Worm (Caenorhabditis elegans) whole organism, midembryonic: Measurements from ENCODE around the gene F08F3.10.

Experiments
- T22C8.4 ChIP-seq: fragments of 200-800 bp; sonication (Bioruptor generic); IDR thresholded peaks from 2 replicates; pipeline ENCODE4 v1.3.6; 2022; ENCODE audit warnings: missing genetic modification characterization, missing compliant biosample characterization
- cog-1 ChIP-seq: sonication (generic microtip); optimal IDR thresholded peaks from 2 replicates; lab custom pipeline; 2016; ENCODE audit warnings: missing genetic modification characterization, missing compliant biosample characterization
- flt-1 ChIP-seq: fragments of 200-800 bp; sonication (Bioruptor generic); IDR thresholded peaks from 2 replicates; pipeline ENCODE4 v1.3.6; 2022; ENCODE audit warnings: missing genetic modification characterization, missing compliant biosample characterization
- klf-2 ChIP-seq: fragments of 200-800 bp; sonication (Bioruptor generic); conservative IDR thresholded peaks from 2 replicates; pipeline ENCODE4 v1.3.6; 2022; ENCODE audit warnings: missing genetic modification reagents, missing genetic modification characterization, missing compliant biosample characterization
- med-1 ChIP-seq: sonication (generic microtip); optimal IDR thresholded peaks from 2 replicates; lab custom pipeline; 2017; ENCODE audit warnings: missing genetic modification characterization, mild to moderate bottlenecking, missing compliant biosample characterization, antibody characterized with exemption, missing genetic modification reagents; ENCODE audit not compliant: insufficient read depth
- ref-1 ChIP-seq: fragments of 200-800 bp; sonication (Bioruptor generic); conservative IDR thresholded peaks from 2 replicates; pipeline ENCODE4 v1.3.6; 2022; ENCODE audit warnings: missing genetic modification reagents, missing genetic modification characterization, missing compliant biosample characterization
- tab-1 ChIP-seq: fragments of 200-800 bp; sonication (Bioruptor generic); IDR thresholded peaks from 2 replicates; pipeline ENCODE4 v1.3.6; 2022; ENCODE audit warnings: missing genetic modification characterization, missing compliant biosample characterization
- ztf-23 ChIP-seq: fragments of 200-800 bp; sonication (Bioruptor generic); IDR thresholded peaks from 2 replicates; pipeline ENCODE4 v1.3.6; 2022; ENCODE audit warnings: missing genetic modification reagents, missing genetic modification characterization, missing compliant biosample characterization
- ztf-29 ChIP-seq: fragments of 200-800 bp; sonication (Bioruptor generic); IDR thresholded peaks from 2 replicates; pipeline ENCODE4 v1.3.6; 2022; ENCODE audit warnings: missing genetic modification reagents, missing genetic modification characterization, missing compliant biosample characterization

Gene F08F3.10

DNA sequence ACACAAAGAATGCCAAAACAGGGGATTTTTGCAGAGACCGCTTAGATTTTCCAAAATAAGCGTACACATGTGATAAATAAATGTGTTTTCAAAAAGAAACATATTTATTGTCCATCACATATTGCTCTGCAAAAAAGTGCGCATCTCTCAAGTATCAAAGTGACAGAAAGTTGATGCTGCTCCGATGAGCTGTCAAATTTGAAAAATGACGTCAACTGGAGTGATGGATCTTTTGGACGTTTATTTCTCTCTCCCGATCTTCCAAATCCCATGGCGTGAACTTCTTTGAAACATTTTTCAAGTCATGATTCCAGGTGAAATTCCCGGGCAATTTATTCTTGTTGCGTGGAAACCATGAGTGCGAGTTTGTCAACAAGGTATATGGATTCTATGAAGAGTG lies 4.2 kb upstream of the F08F3.10 start:
- TF ChIP-seq ref-1 (GFP tag; lab: Robert Waterston, UW) (no peak), cog-1 (tag; lab: Kevin White, UChicago) (no peak), med-1 (GFP tag; lab: Kevin White, UChicago) (no peak), tab-1 (GFP tag; lab: Robert Waterston, UW) (no peak), flt-1 (GFP tag; lab: Robert Waterston, UW) (no peak), T22C8.4 (GFP tag; lab: Robert Waterston, UW) (no peak), klf-2 (no peak), ztf-23 (GFP tag; lab: Robert Waterston, UW) (no peak), ztf-29 (GFP tag; lab: Robert Waterston, UW) (no peak)

DNA sequence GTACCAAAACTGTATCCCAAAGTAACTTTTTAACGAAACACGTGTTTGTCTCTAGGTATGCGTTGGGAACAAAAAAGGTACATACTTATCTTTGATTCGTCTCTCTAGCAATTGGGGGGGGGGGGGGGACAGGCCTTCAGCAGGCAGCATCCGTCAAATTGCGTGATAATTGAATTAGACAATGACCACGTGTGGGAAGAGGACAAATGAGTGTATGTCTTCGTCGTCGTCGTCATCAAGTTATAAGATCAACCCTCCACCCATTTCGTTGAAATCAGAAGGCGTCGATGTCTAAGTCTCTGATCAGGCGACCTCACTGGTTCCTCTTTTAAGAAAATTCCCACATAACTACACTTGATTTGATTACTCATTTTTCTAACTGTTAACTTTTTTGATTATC lies 2.5 kb upstream of the F08F3.10 start, which contains the start of gene F08F3.4:
TSS of gene F08F3.4 (plus strand) at position 277 of the 400 bp plus-strand sequence.
- TF ChIP-seq med-1 (GFP tag; lab: Kevin White, UChicago): no peak
- no peak for TF ChIP-seq ztf-23 (GFP tag; lab: Robert Waterston, UW)
- no peak for TF ChIP-seq klf-2
- no peak for TF ChIP-seq T22C8.4 (GFP tag; lab: Robert Waterston, UW)
- no peak for TF ChIP-seq ref-1 (GFP tag; lab: Robert Waterston, UW)
- no peak for TF ChIP-seq flt-1 (GFP tag; lab: Robert Waterston, UW)
- TF ChIP-seq cog-1 (tag; lab: Kevin White, UChicago): no peak
- TF ChIP-seq tab-1 (GFP tag; lab: Robert Waterston, UW): no peak
- TF ChIP-seq ztf-29 (GFP tag; lab: Robert Waterston, UW): no peak

DNA sequence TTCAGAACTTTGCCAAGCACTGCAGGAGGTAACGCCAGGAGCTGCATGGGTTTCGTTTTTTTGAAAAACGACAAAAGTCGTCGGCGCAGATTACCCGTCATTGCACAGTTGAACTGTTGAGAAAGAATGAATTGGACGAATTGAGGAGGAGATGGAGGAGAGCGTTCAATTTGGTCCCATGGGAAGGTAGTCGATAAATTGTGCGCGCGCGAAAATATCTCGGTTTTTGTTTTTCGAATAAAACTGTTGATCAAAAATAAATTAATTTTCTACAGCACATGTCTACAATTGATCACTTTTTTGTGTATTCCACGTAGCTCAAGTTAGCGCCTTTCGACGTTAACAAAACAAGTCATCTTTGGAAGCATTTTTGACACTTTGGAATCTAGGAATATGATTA lies 6.8 kb downstream of the F08F3.10 start, which contains the start of gene F08F3.6:
TSS of gene F08F3.6 (minus strand) at position 153 of the 400 bp plus-strand sequence.
- TF ChIP-seq med-1 (GFP tag; lab: Kevin White, UChicago): no peak
- TF ChIP-seq ref-1 (GFP tag; lab: Robert Waterston, UW): no peak

DNA sequence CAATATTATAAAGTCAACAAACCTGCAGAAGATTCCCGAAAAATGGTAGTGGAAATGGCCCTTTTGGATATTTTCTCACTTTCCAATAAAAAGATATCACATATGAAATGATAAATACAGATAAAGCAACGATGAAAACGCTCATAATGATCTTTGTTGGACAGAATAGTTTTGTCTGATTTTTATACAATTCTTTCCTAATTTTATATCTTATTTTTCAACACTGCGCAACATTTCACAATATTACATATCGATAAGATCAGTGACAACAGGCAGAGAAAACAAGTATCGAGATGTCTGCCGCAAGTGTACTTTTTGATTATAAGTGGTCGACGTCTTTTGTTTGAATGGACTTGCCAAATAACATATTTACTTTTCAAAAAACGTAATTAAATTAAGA lies 10.0 kb downstream of the F08F3.10 start, which contains the start of gene cyp-14A5:
TSS of gene cyp-14A5 (minus strand) at position 163 of the 400 bp plus-strand sequence.
- TF ChIP-seq tab-1 (GFP tag; lab: Robert Waterston, UW) (no peak), med-1 (GFP tag; lab: Kevin White, UChicago) (no peak), klf-2 (no peak), flt-1 (GFP tag; lab: Robert Waterston, UW) (no peak), ztf-23 (GFP tag; lab: Robert Waterston, UW) (no peak), T22C8.4 (GFP tag; lab: Robert Waterston, UW) (no peak)

DNA sequence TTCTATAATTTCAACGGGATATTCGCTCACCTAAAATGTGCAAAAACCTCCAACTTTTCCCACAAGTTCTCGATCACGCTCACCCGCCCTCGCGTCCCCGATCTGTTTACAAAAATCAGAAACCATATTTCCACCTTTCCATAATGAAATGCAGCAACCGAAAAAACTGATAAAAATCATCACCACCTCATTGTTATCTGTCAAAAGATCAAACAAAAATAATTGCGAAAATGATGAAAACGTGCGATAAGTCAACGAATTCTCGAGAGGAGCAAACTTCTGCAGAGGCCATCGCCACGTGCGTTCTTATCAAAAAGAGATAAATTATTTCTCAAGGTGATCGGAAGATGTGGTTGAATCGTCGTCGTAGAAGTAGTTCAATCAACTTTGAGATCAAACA lies 11.9 kb downstream of the F08F3.10 start:
- TF ChIP-seq T22C8.4 (GFP tag; lab: Robert Waterston, UW) (no peak), med-1 (GFP tag; lab: Kevin White, UChicago) (no peak), ref-1 (GFP tag; lab: Robert Waterston, UW) (no peak), klf-2 (no peak), cog-1 (tag; lab: Kevin White, UChicago) (no peak), ztf-23 (GFP tag; lab: Robert Waterston, UW) (no peak), tab-1 (GFP tag; lab: Robert Waterston, UW) (no peak), ztf-29 (GFP tag; lab: Robert Waterston, UW) (no peak), flt-1 (GFP tag; lab: Robert Waterston, UW) (no peak)

DNA sequence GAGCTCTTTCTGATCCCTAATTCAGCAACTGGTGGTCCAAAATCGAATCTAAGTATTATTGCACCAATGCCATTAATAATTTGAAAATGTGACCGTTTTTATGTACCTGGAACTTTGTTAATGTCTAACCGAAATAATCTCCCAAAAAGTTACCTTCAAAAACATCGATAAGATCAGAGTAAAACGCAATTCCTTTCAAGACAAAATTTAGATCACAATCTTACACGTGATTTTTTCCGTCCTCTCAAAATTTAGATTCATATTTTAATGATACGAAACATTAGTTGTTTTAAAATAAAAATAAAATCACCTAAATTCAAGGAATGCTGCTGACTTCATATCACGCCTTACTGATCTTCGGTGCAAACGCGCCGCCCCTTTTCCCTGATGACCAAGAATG lies 13.2 kb downstream of the F08F3.10 start:
- TF ChIP-seq cog-1 (tag; lab: Kevin White, UChicago): no peak
- TF ChIP-seq ztf-23 (GFP tag; lab: Robert Waterston, UW): no peak
- TF ChIP-seq flt-1 (GFP tag; lab: Robert Waterston, UW): no peak
- TF ChIP-seq tab-1 (GFP tag; lab: Robert Waterston, UW): no peak
- no peak for TF ChIP-seq ref-1 (GFP tag; lab: Robert Waterston, UW)
- TF ChIP-seq T22C8.4 (GFP tag; lab: Robert Waterston, UW): no peak
- TF ChIP-seq med-1 (GFP tag; lab: Kevin White, UChicago): no peak
- TF ChIP-seq klf-2: no peak
- TF ChIP-seq ztf-29 (GFP tag; lab: Robert Waterston, UW): no peak

DNA sequence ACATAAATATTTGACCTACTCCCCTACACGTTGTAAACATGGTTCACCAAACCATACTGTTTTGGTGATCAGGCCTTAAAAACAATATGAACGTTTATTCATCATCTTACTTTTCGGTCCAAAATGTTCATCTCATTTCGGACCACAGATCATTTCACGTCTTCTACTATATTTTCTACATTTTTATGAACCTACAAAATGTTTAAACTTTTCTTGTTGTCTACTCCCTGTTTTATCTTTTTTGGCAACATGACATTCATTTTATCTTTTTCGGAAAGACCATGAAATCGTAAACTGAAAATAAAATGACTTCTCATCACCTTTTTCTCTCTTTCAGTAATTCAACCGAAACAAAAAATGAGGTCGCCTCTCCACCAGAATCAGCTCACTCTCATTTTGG lies 14.7 kb downstream of the F08F3.10 start, which contains the start of gene rhr-1:
TSS of gene rhr-1 (plus strand) at position 301 of the 400 bp plus-strand sequence.
- no peak for TF ChIP-seq med-1 (GFP tag; lab: Kevin White, UChicago)
- TF ChIP-seq tab-1 (GFP tag; lab: Robert Waterston, UW): no peak
- TF ChIP-seq ztf-29 (GFP tag; lab: Robert Waterston, UW): no peak
- TF ChIP-seq klf-2: no peak
- TF ChIP-seq ref-1 (GFP tag; lab: Robert Waterston, UW): no peak
- TF ChIP-seq cog-1 (tag; lab: Kevin White, UChicago): no peak
- no peak for TF ChIP-seq T22C8.4 (GFP tag; lab: Robert Waterston, UW)
- TF ChIP-seq flt-1 (GFP tag; lab: Robert Waterston, UW): no peak
- TF ChIP-seq ztf-23 (GFP tag; lab: Robert Waterston, UW): no peak

DNA sequence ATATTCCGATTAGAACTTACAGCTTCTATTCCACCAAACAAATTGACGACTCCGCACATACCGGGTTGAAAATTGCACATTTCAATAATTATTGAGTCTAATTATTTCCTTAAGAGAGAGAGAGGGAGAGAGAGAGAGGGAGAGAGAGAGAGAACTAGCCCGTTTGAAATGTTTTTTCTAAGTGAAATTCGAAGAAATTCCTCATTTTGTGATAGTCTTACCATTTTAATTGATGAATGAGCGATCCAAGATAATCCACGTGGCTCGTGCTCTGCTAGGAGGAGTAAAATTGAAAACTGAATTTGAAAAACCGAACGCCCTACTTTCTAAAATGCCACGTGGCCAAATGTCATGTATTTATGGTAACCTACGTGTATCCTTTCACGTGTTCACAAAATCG lies 19.3 kb downstream of the F08F3.10 start, which contains the start of gene F08F3.8:
TSS of gene F08F3.8 (minus strand) at position 101 of the 400 bp plus-strand sequence.
- no peak for TF ChIP-seq T22C8.4 (GFP tag; lab: Robert Waterston, UW)
- no peak for TF ChIP-seq cog-1 (tag; lab: Kevin White, UChicago)
- TF ChIP-seq flt-1 (GFP tag; lab: Robert Waterston, UW): no peak
- TF ChIP-seq ztf-23 (GFP tag; lab: Robert Waterston, UW): no peak
- no peak for TF ChIP-seq med-1 (GFP tag; lab: Kevin White, UChicago)
- no peak for TF ChIP-seq klf-2
- no peak for TF ChIP-seq ztf-29 (GFP tag; lab: Robert Waterston, UW)
- no peak for TF ChIP-seq tab-1 (GFP tag; lab: Robert Waterston, UW)
- no peak for TF ChIP-seq ref-1 (GFP tag; lab: Robert Waterston, UW)

DNA sequence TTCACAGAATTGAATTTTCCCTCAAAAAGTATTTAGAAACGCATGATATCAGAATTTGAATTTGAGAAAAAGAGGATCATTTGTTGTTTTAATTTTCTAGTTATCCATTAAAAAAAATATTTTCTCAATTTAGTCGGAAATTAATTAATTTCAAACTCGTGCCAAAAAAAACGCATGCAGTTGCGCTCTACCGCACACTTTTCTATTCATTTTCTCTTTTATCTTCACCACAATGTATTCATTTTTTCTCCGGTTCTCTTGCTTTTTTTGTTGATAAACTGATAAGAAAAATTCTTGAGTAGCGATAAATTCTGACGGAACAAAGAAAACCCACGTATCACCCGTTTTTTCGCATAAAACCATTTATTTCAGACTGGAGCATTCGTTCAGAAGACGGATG lies 19.9 kb downstream of the F08F3.10 start, which contains the start of gene acl-6:
TSS of gene acl-6 (plus strand) at position 367 of the 400 bp plus-strand sequence.
- no peak for TF ChIP-seq cog-1 (tag; lab: Kevin White, UChicago)
- TF ChIP-seq ref-1 (GFP tag; lab: Robert Waterston, UW): no peak
- no peak for TF ChIP-seq klf-2
- TF ChIP-seq ztf-23 (GFP tag; lab: Robert Waterston, UW): no peak
- TF ChIP-seq tab-1 (GFP tag; lab: Robert Waterston, UW): no peak
- TF ChIP-seq med-1 (GFP tag; lab: Kevin White, UChicago): no peak
- no peak for TF ChIP-seq T22C8.4 (GFP tag; lab: Robert Waterston, UW)
- no peak for TF ChIP-seq flt-1 (GFP tag; lab: Robert Waterston, UW)
- no peak for TF ChIP-seq ztf-29 (GFP tag; lab: Robert Waterston, UW)
